Worm (Caenorhabditis elegans): ENCODE results near the gene F59F5.5.

Gene F59F5.5

ce11 chrX:10527414-10527813 lies 18.4 kb upstream of the F59F5.5 start:
- TF ChIP-seq Y55F3AM.14 (GFP tag; optimal IDR thresholded peaks at IDR 0.05) = no peak
- TF ChIP-seq ztf-4 (tag; optimal IDR thresholded peaks at IDR 0.05) = no peak
- no peak for TF ChIP-seq sem-4 (tag; optimal IDR thresholded peaks at IDR 0.05)
- no peak for TF ChIP-seq ama-1 (optimal IDR thresholded peaks at IDR 0.05)
- TF ChIP-seq nhr-21 (tag; optimal IDR thresholded peaks at IDR 0.05) = no peak
- TF ChIP-seq ceh-82 (tag; optimal IDR thresholded peaks at IDR 0.05) = no peak
- TF ChIP-seq mbf-1 (tag; optimal IDR thresholded peaks at IDR 0.05) = no peak
- no peak for TF ChIP-seq zag-1 (tag; optimal IDR thresholded peaks at IDR 0.05)
- no peak for TF ChIP-seq gmeb-1 (tag; optimal IDR thresholded peaks at IDR 0.05)
- no peak for TF ChIP-seq nhr-237 (tag; optimal IDR thresholded peaks at IDR 0.05)
- TF ChIP-seq ZK546.5 (tag; optimal IDR thresholded peaks at IDR 0.05) = no peak
- TF ChIP-seq mdl-1 (tag; optimal IDR thresholded peaks at IDR 0.05) = no peak
- TF ChIP-seq sma-9 (GFP tag; optimal IDR thresholded peaks at IDR 0.05) = peak; percentile 42
- no peak for TF ChIP-seq sma-9 (tag; optimal IDR thresholded peaks at IDR 0.05)
- TF ChIP-seq fos-1 (tag; optimal IDR thresholded peaks at IDR 0.05) = peak; percentile 13
- TF ChIP-seq nhr-11 (tag; optimal IDR thresholded peaks at IDR 0.05) = no peak

ce11 chrX:10528993-10529392 lies 16.8 kb upstream of the F59F5.5 start, which contains the start of the genes F14F3.5 and slcf-1:
Gene F14F3.5 (minus strand): TSS chrX:10529226.
Gene slcf-1 (plus strand): TSS chrX:10529294.
- TF ChIP-seq fos-1 (tag; optimal IDR thresholded peaks at IDR 0.05) (peak; percentile 38), nhr-23 (tag; optimal IDR thresholded peaks at IDR 0.05) (no peak), egl-27 (tag; optimal IDR thresholded peaks at IDR 0.05) (no peak), zag-1 (tag; optimal IDR thresholded peaks at IDR 0.05) (no peak)

- TF ChIP-seq gmeb-1 (tag; optimal IDR thresholded peaks at IDR 0.05) = no peak
- no peak for TF ChIP-seq ceh-16 (tag; optimal IDR thresholded peaks at IDR 0.05)
- no peak for TF ChIP-seq aly-2 (tag; optimal IDR thresholded peaks at IDR 0.05)
- TF ChIP-seq lin-13 (GFP tag; optimal IDR thresholded peaks at IDR 0.05) = no peak
- peak; percentile 68 for TF ChIP-seq sma-9 (GFP tag; optimal IDR thresholded peaks at IDR 0.05)
- no peak for TF ChIP-seq sma-9 (tag; optimal IDR thresholded peaks at IDR 0.05)
- TF ChIP-seq skn-1 (tag; optimal IDR thresholded peaks at IDR 0.05) = peak; percentile 55
- no peak for TF ChIP-seq nhr-11 (tag; optimal IDR thresholded peaks at IDR 0.05)
- TF ChIP-seq ztf-1 (GFP tag; conservative IDR thresholded peaks at IDR 0.05) = no peak
- TF ChIP-seq nhr-77 (tag; optimal IDR thresholded peaks at IDR 0.05) = no peak
- peak; percentile 52 for TF ChIP-seq F13H6.1 (tag; optimal IDR thresholded peaks at IDR 0.05)
- no peak for TF ChIP-seq dmd-4 (tag; optimal IDR thresholded peaks at IDR 0.05)
- no peak for TF ChIP-seq lsy-2 (tag; optimal IDR thresholded peaks at IDR 0.05)
- no peak for TF ChIP-seq nhr-10 (tag; optimal IDR thresholded peaks at IDR 0.05)
- peak; percentile 74 for TF ChIP-seq fos-1 (tag; optimal IDR thresholded peaks at IDR 0.05)
Observed at ce11 chrX:10532180-10532833, 13.5 kb upstream of the F59F5.5 start.

ce11 chrX:10533447-10533846 lies 12.4 kb upstream of the F59F5.5 start, which contains the start of gene glo-3:
Gene glo-3 (plus strand): TSS chrX:10533699.
- TF ChIP-seq nhr-10 (tag; optimal IDR thresholded peaks at IDR 0.05) (no peak), sma-9 (GFP tag; optimal IDR thresholded peaks at IDR 0.05) (peak; percentile 16), sma-9 (tag; optimal IDR thresholded peaks at IDR 0.05) (no peak), fos-1 (tag; optimal IDR thresholded peaks at IDR 0.05) (peak; percentile 68)

ce11 chrX:10534625-10535244 lies 11.1 kb upstream of the F59F5.5 start:
- TF ChIP-seq elt-1 (tag; optimal IDR thresholded peaks at IDR 0.05) (no peak), lin-13 (GFP tag; optimal IDR thresholded peaks at IDR 0.05) (no peak), blmp-1 (tag; optimal IDR thresholded peaks at IDR 0.05; ENCODE audit: insufficient read depth) (no peak), dmd-4 (tag; optimal IDR thresholded peaks at IDR 0.05) (no peak), peb-1 (tag; optimal IDR thresholded peaks at IDR 0.05) (no peak), nhr-129 (tag; optimal IDR thresholded peaks at IDR 0.05) (no peak), aly-2 (tag; optimal IDR thresholded peaks at IDR 0.05) (no peak), zag-1 (tag; optimal IDR thresholded peaks at IDR 0.05) (no peak), sem-4 (tag; optimal IDR thresholded peaks at IDR 0.05) (no peak), egl-27 (tag; optimal IDR thresholded peaks at IDR 0.05) (no peak), mdl-1 (tag; optimal IDR thresholded peaks at IDR 0.05) (no peak), nhr-77 (tag; optimal IDR thresholded peaks at IDR 0.05) (no peak)
